Worm (Caenorhabditis elegans): ENCODE data around the gene jmjd-4.

- TF ChIP-seq ahr-1 (tag; optimal IDR thresholded peaks at IDR 0.05) (no peak), ceh-6 (GFP tag; optimal IDR thresholded peaks at IDR 0.05) (no peak), ceh-9 (tag; optimal IDR thresholded peaks at IDR 0.05) (no peak), unc-42 (tag; optimal IDR thresholded peaks at IDR 0.05) (peak; percentile 21), ttx-3 (tag; optimal IDR thresholded peaks at IDR 0.05) (no peak), lin-11 (tag; optimal IDR thresholded peaks at IDR 0.05) (no peak), pha-4 (tag; optimal IDR thresholded peaks at IDR 0.05) (no peak), tbx-7 (tag; optimal IDR thresholded peaks at IDR 0.05) (no peak), ama-1 (optimal IDR thresholded peaks at IDR 0.05) (no peak), fkh-10 (GFP tag; optimal IDR thresholded peaks at IDR 0.05) (no peak), elt-2 (tag; optimal IDR thresholded peaks at IDR 0.05) (no peak), ceh-31 (tag; optimal IDR thresholded peaks at IDR 0.05) (no peak), F13H6.1 (tag; optimal IDR thresholded peaks at IDR 0.05) (no peak)
Measured at ce11 chrIII:10358751-10359150, 24.9 kb upstream of the jmjd-4 start.

All from whole organism, late embryonic.